Fruit fly (Drosophila melanogaster) whole organism, adult: Measurements from ENCODE around the gene GC1.

ENCODE experiments used
- CG14711 ChIP-seq: fragments of 200-800 bp; sonication (Bioruptor generic); optimal IDR thresholded peaks from 2 replicates; lab custom pipeline; 2018; ENCODE audit warnings: missing biosample characterization, mild to moderate bottlenecking, missing genetic modification characterization, moderate library complexity
- CG1620 ChIP-seq: fragments of 200-800 bp; sonication (Bioruptor generic); optimal IDR thresholded peaks from 2 replicates; lab custom pipeline; 2016; ENCODE audit warnings: missing biosample characterization, missing genetic modification characterization
- CG33017 ChIP-seq: fragments of 200-800 bp; sonication (Bioruptor generic); optimal IDR thresholded peaks from 2 replicates; lab custom pipeline; 2018; ENCODE audit warnings: missing biosample characterization, mild to moderate bottlenecking, missing genetic modification characterization, moderate library complexity
- CG7045 ChIP-seq: fragments of 200-800 bp; sonication (Bioruptor generic); optimal IDR thresholded peaks from 2 replicates; lab custom pipeline; 2017; ENCODE audit warnings: missing biosample characterization, mild to moderate bottlenecking, missing genetic modification characterization
- Crg-1 ChIP-seq: fragments of 200-800 bp; sonication (Bioruptor generic); optimal IDR thresholded peaks from 2 replicates; lab custom pipeline; 2016; ENCODE audit warnings: missing biosample characterization, missing genetic modification characterization
- cnc ChIP-seq, 2 experiments: fragments of >200 bp; optimal IDR thresholded peaks; 2 replicates each; lab custom pipeline; 2017
- kay ChIP-seq: fragments of 200-800 bp; sonication (Bioruptor generic); peaks from one replicate; lab custom pipeline; 2016; ENCODE audit warnings: missing biosample characterization, missing genetic modification characterization, borderline replicate concordance

DNA sequence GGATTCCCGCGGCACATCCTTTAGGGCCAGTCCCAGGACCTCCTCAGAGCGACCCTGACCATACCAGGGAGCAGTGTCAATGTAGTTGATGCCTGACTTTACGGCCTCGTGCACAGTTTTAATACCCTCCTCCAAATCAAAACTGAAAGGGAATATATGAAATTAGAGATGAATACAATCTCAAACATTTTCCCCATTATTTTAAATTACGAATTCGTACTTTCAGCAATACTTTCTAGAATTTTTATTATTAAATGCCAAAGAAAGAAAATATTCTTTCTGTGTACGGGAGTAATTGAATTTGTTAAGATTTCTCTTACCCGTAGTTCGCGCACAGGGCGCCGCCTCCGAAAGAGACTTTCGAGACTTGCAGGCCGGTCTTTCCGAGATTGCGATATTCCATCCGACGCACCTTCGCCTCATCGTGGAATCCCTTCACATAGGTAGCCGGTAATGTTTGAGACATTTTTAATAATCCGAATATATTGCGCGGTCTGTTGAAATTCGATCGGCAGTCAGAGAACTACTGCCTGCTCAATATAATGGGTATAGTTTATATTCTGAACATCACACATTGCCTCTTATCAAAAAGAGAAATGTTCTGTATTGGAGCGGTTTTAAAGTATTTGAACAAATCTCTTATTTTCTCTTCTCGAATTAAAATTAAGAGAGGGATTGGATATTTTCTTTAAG is 12.5 kb downstream of the GC1 start, which contains the start of gene CG18547:
- TF ChIP-seq CG14711 (tag; lab: Kevin White, UChicago) (peak; percentile 25), cnc (optimal IDR thresholded peaks at IDR 0.05; lab: Kevin White, UChicago) (no peak), CG33017 (tag; lab: Kevin White, UChicago) (no peak), kay (GFP tag; lab: Kevin White, UChicago) (no peak), CG7045 (no peak), Crg-1 (GFP tag; lab: Kevin White, UChicago) (no peak), CG1620 (GFP tag; lab: Kevin White, UChicago) (no peak)
